Worm (Caenorhabditis elegans) whole organism, L4/young adult: ENCODE measurements around the gene emre-1.
A peak's percentile ranks its signal among the peaks of the same experiment; 100 is the strongest.
"Not testable (repeated sequence)": the region's sequence is repeated elsewhere in the genome, so short reads cannot be mapped to it uniquely, and the experiment has no call there.

Experiments used
- W03F9.2 ChIP-seq: fragments of 150-350 bp; optimal IDR thresholded peaks from 2 replicates; lab custom pipeline; 2014; ENCODE audit warnings: missing biosample characterization, missing genetic modification characterization
- dao-5 ChIP-seq: sonication (generic microtip); optimal IDR thresholded peaks from 2 replicates; lab custom pipeline; 2016; ENCODE audit warnings: missing genotype, missing genetic modification characterization, moderate library complexity, missing compliant biosample characterization
- him-1 ChIP-seq: sonication (generic microtip); optimal IDR thresholded peaks from 2 replicates; lab custom pipeline; 2016; ENCODE audit warnings: missing genotype, missing genetic modification reagents, missing genetic modification characterization, missing compliant biosample characterization

The emre-1 gene

ce11 chrX:14965761-14966160 is 13.7 kb upstream of the emre-1 start, which contains the start of gene F45B8.5:
TSS of gene F45B8.5 (plus strand) at chrX:14966061.
- TF ChIP-seq him-1 (tag; lab: Kevin White, UChicago) (no peak), W03F9.2 (tag; lab: Kevin White, UChicago) (no peak)

DNA sequence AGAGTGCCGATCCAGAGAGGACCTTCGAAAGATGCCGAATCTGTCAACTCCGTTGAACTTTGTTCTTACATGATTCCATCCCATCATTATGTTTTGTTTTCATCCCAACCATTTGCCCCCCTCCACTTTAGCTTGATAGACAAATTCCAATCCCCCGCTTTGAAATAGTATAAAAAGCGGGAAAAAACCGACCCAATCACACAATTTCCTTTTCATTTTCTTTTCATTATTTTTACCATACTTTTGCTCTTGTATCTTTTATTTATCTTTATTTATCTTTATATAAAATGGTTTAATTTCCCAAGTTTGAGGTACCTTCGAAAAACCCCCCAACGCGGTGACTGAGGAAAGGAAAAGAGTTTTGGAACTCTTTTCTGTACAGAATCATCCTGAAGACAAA is 13.0 kb upstream of the emre-1 start, which contains the start of gene F20D1.22:
TSS of gene F20D1.22 (plus strand) at position 301 of the 400 bp plus-strand sequence.
- TF ChIP-seq W03F9.2, dao-5, him-1 (tag; lab: Kevin White, UChicago): not testable (repeated sequence)

ce11 chrX:14969615-14970014 is 9.9 kb upstream of the emre-1 start:
- TF ChIP-seq dao-5 (tag; lab: Kevin White, UChicago) (no peak), W03F9.2 (tag; lab: Kevin White, UChicago) (no peak), him-1 (tag; lab: Kevin White, UChicago) (no peak)

DNA sequence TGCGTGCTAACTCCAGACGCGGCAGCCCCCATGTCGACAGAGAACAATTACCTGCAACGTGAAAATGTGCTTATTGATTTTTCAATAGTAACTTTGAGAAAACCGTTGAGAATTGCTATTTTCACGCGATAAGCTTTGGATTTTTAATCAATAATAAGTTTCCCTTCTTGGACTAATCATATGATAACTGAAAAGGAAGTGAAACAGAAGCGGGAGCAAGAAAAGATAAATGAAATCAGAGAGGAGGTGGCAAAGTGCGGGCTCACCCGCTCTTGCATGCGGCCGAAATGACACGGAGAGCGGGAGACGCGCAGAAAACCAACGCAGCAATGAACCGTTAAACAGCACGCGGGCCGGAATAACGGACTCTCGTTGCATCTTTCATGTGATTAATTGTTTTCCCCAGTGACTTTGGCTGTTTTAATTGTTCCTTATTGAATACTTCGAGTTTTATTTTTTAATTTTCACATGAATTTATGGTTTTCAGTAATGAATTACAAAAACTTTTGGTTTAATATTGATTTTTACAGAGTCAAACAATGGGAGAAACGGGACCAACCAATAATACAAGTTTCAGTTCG is 9.2 kb upstream of the emre-1 start, which contains the start of the genes flwr-1 and tbc-1:
TSS of gene flwr-1 (minus strand) at position 51 of the 581 bp plus-strand sequence.
TSS of gene tbc-1 (plus strand) at position 531 of the 581 bp plus-strand sequence.
- TF ChIP-seq dao-5 (tag; lab: Kevin White, UChicago) (no peak), W03F9.2 (tag; lab: Kevin White, UChicago) (no peak), him-1 (tag; lab: Kevin White, UChicago) (no peak)

DNA sequence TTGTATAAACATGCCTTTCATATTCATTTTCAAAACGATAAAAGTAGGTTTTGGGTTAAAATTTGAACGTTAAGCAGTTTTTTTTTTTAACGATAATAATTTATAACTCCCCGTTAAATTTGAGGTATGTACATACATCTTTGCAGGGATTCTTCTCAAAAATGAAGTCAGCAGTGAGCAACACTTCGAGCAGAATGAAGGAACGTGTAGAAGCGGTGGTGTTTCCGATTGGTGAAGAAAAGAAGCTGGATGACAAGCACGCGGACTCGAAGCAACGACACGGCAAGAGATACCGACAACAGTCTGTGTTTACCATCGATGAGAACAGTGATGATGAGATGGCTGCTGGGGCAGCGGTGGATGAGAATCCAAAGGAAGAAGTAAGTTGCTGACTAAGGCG is 6.4 kb upstream of the emre-1 start:
- TF ChIP-seq W03F9.2 (tag; lab: Kevin White, UChicago) (no peak), dao-5 (tag; lab: Kevin White, UChicago) (no peak), him-1 (tag; lab: Kevin White, UChicago) (no peak)

ce11 chrX:14975467-14976167 is 3.9 kb upstream of the emre-1 start, which contains the start of gene F20D1.3:
TSS of gene F20D1.3 (plus strand) at chrX:14976117.
- TF ChIP-seq him-1 (tag; lab: Kevin White, UChicago) (no peak), W03F9.2 (tag; lab: Kevin White, UChicago) (peak; percentile 24)

- TF ChIP-seq dao-5 (tag; lab: Kevin White, UChicago) (no peak), W03F9.2 (tag; lab: Kevin White, UChicago) (no peak), him-1 (tag; lab: Kevin White, UChicago) (no peak)
These were observed 2.5 kb upstream of the emre-1 start for ce11 chrX:14976840-14977534.

- TF ChIP-seq W03F9.2 (tag; lab: Kevin White, UChicago): peak; percentile 47
- no peak for TF ChIP-seq him-1 (tag; lab: Kevin White, UChicago)
- TF ChIP-seq dao-5 (tag; lab: Kevin White, UChicago): no peak
These were observed 732 bp upstream of the emre-1 start for ce11 chrX:14978756-14979155.

DNA sequence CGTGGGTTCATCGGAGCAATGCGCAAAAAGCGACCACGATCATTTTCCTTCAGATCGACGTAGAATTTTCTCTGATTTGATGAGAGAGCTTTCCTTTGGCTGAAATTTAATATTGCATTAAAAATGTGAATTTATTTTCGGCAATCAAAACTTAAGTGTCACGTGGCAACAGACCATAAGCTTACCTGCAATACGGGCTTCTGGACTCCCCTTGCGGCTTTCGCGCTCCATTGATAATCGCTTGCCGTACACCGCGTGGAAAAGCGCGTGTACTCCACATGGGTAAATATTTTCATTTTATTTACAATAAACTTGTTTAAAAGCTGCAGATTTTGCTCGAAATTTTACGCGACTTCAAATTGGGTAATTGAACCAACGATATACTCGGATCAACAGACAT is 3.0 kb downstream of the emre-1 start, which contains the start of gene plp-2:
TSS of gene plp-2 (minus strand) at position 280 of the 400 bp plus-strand sequence.
- no peak for TF ChIP-seq him-1 (tag; lab: Kevin White, UChicago)
- no peak for TF ChIP-seq W03F9.2 (tag; lab: Kevin White, UChicago)
- no peak for TF ChIP-seq dao-5 (tag; lab: Kevin White, UChicago)

ce11 chrX:14983274-14983673 is 3.8 kb downstream of the emre-1 start, which contains the start of gene rbg-1:
TSS of gene rbg-1 (plus strand) at chrX:14983533.
- TF ChIP-seq W03F9.2 (tag; lab: Kevin White, UChicago): peak; percentile 51
- no peak for TF ChIP-seq him-1 (tag; lab: Kevin White, UChicago)

ce11 chrX:14988160-14988559 is 8.7 kb downstream of the emre-1 start:
- TF ChIP-seq W03F9.2 (tag; lab: Kevin White, UChicago): no peak
- TF ChIP-seq dao-5 (tag; lab: Kevin White, UChicago): no peak

DNA sequence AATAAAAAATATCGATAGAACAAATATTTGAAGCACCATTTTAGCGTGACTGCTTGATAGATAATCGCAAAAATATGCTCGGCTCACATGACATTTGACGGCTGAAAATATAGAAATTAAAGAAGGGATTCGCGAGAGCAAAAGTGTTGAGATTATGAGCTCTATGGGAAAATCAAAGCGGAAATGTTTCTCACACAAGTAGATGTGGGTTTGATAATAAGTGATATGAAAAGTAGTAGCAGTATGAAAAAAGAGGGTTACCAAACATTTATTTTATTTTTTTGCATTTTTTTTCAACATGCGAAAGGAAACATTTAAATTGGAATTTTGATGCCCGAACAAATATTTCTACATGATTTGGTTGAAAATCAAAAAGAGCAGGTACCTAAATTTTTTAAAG is 11.8 kb downstream of the emre-1 start, which contains the start of gene iglr-1:
TSS of gene iglr-1 (minus strand) at position 101 of the 400 bp plus-strand sequence.
- TF ChIP-seq W03F9.2 (tag; lab: Kevin White, UChicago) (no peak), dao-5 (tag; lab: Kevin White, UChicago) (no peak), him-1 (tag; lab: Kevin White, UChicago) (no peak)

ce11 chrX:14993744-14994143 is 14.3 kb downstream of the emre-1 start:
- TF ChIP-seq W03F9.2 (tag; lab: Kevin White, UChicago): no peak
- no peak for TF ChIP-seq dao-5 (tag; lab: Kevin White, UChicago)
- no peak for TF ChIP-seq him-1 (tag; lab: Kevin White, UChicago)
